Worm (Caenorhabditis elegans) whole organism, late embryonic: ENCODE results near the gene deb-1.

ENCODE experiments used
- C08G9.2 ChIP-seq: sonication (generic microtip); optimal IDR thresholded peaks from 2 replicates; lab custom pipeline; 2016; ENCODE audit warnings: mild to moderate bottlenecking, missing genetic modification characterization, moderate library complexity, missing compliant biosample characterization
- C38D4.7 ChIP-seq: fragments of 200-800 bp; sonication (Bioruptor generic); optimal IDR thresholded peaks from 2 replicates; lab custom pipeline; 2018; ENCODE audit warnings: mild to moderate bottlenecking, missing genetic modification characterization, moderate library complexity, missing compliant biosample characterization
- T23F11.4 ChIP-seq: fragments of 200-800 bp; sonication (Bioruptor generic); optimal IDR thresholded peaks from 2 replicates; lab custom pipeline; 2018; ENCODE audit warnings: mild to moderate bottlenecking, missing genetic modification characterization, missing compliant biosample characterization
- ama-1 ChIP-seq: fragments of 150-350 bp; optimal IDR thresholded peaks from 2 replicates; lab custom pipeline; 2014
- ceh-14 ChIP-seq: sonication (generic microtip); optimal IDR thresholded peaks from 2 replicates; lab custom pipeline; 2016; ENCODE audit warnings: missing genotype, missing genetic modification characterization, missing compliant biosample characterization
- ceh-18 ChIP-seq: sonication (generic microtip); optimal IDR thresholded peaks from 2 replicates; lab custom pipeline; 2016; ENCODE audit warnings: missing genetic modification characterization, missing compliant biosample characterization
- ceh-19 ChIP-seq: fragments of 200-800 bp; sonication (Bioruptor generic); optimal IDR thresholded peaks from 2 replicates; lab custom pipeline; 2018; ENCODE audit warnings: mild to moderate bottlenecking, missing genetic modification characterization, missing compliant biosample characterization
- ceh-24 ChIP-seq: sonication (generic microtip); optimal IDR thresholded peaks from 2 replicates; lab custom pipeline; 2016; ENCODE audit warnings: mild to moderate bottlenecking, missing genetic modification characterization, missing compliant biosample characterization
- ceh-31 ChIP-seq: sonication (generic microtip); optimal IDR thresholded peaks from 2 replicates; lab custom pipeline; 2016; ENCODE audit warnings: missing genetic modification characterization, missing compliant biosample characterization
- ceh-6 ChIP-seq: fragments of 200-800 bp; sonication (Bioruptor generic); optimal IDR thresholded peaks from 2 replicates; lab custom pipeline; 2018; ENCODE audit warnings: mild to moderate bottlenecking, missing genetic modification characterization, missing compliant biosample characterization
- ceh-9 ChIP-seq: sonication (generic microtip); optimal IDR thresholded peaks from 2 replicates; lab custom pipeline; 2016; ENCODE audit warnings: mild to moderate bottlenecking, missing genetic modification characterization, inconsistent platforms, missing compliant biosample characterization
- dmd-4 ChIP-seq: sonication (generic microtip); optimal IDR thresholded peaks from 2 replicates; lab custom pipeline; 2016; ENCODE audit warnings: borderline replicate concordance, missing genetic modification characterization, missing compliant biosample characterization
- elt-2 ChIP-seq: sonication (generic microtip); optimal IDR thresholded peaks from 2 replicates; lab custom pipeline; 2016; ENCODE audit warnings: missing genetic modification reagents, missing genetic modification characterization, missing compliant biosample characterization
- elt-4 ChIP-seq: sonication (generic microtip); optimal IDR thresholded peaks from 2 replicates; lab custom pipeline; 2016; ENCODE audit warnings: missing genetic modification characterization, missing compliant biosample characterization
- ets-4 ChIP-seq: sonication (generic microtip); optimal IDR thresholded peaks from 2 replicates; lab custom pipeline; 2016; ENCODE audit warnings: missing genetic modification characterization, missing compliant biosample characterization
- fkh-10 ChIP-seq: fragments of 150-350 bp; optimal IDR thresholded peaks from 2 replicates; lab custom pipeline; 2014; ENCODE audit warnings: missing biosample characterization, missing genetic modification reagents, missing genetic modification characterization
- gmeb-2 ChIP-seq: sonication (generic microtip); optimal IDR thresholded peaks from 2 replicates; lab custom pipeline; 2016; ENCODE audit warnings: missing genetic modification characterization, inconsistent platforms, missing compliant biosample characterization
- hlh-6 ChIP-seq: sonication (generic microtip); optimal IDR thresholded peaks from 2 replicates; lab custom pipeline; 2016; ENCODE audit warnings: missing genotype, missing genetic modification characterization, missing compliant biosample characterization
- hlh-8 ChIP-seq: sonication (generic microtip); optimal IDR thresholded peaks from 2 replicates; lab custom pipeline; 2016; ENCODE audit warnings: missing genotype, missing genetic modification characterization, missing compliant biosample characterization
- lim-6 ChIP-seq: sonication (generic microtip); optimal IDR thresholded peaks from 2 replicates; lab custom pipeline; 2016; ENCODE audit warnings: missing genetic modification characterization, missing compliant biosample characterization
- madf-2 ChIP-seq: sonication (generic microtip); optimal IDR thresholded peaks from 2 replicates; lab custom pipeline; 2017; ENCODE audit warnings: missing genetic modification characterization, missing compliant biosample characterization
- nfya-1 ChIP-seq: sonication (generic microtip); optimal IDR thresholded peaks from 2 replicates; lab custom pipeline; 2017; ENCODE audit warnings: missing genetic modification characterization, mild to moderate bottlenecking, missing compliant biosample characterization, antibody characterized with exemption, moderate library complexity
- nhr-11 ChIP-seq: fragments of 150-350 bp; optimal IDR thresholded peaks from 2 replicates; lab custom pipeline; 2014; ENCODE audit warnings: missing biosample characterization, missing genetic modification characterization
- nhr-232 ChIP-seq: sonication (generic microtip); optimal IDR thresholded peaks from 2 replicates; lab custom pipeline; 2016; ENCODE audit warnings: missing genetic modification characterization, missing compliant biosample characterization
- pha-2 ChIP-seq: sonication (generic microtip); optimal IDR thresholded peaks from 2 replicates; lab custom pipeline; 2017; ENCODE audit warnings: mild to moderate bottlenecking, missing genetic modification characterization, missing compliant biosample characterization
- pha-4 ChIP-seq: fragments of 150-350 bp; optimal IDR thresholded peaks from 2 replicates; lab custom pipeline; 2018; ENCODE audit warnings: missing biosample characterization, missing genetic modification reagents, missing genetic modification characterization
- pqm-1 ChIP-seq: sonication (generic microtip); optimal IDR thresholded peaks from 2 replicates; lab custom pipeline; 2016; ENCODE audit warnings: missing genetic modification characterization, missing compliant biosample characterization
- ref-2 ChIP-seq: sonication (generic microtip); optimal IDR thresholded peaks from 2 replicates; lab custom pipeline; 2016; ENCODE audit warnings: missing genetic modification characterization, missing compliant biosample characterization
- rnt-1 ChIP-seq: sonication (generic microtip); optimal IDR thresholded peaks from 2 replicates; lab custom pipeline; 2016; ENCODE audit warnings: missing genetic modification characterization, missing compliant biosample characterization
- sdc-2 ChIP-seq: sonication (generic microtip); optimal IDR thresholded peaks from 2 replicates; lab custom pipeline; 2016; ENCODE audit warnings: missing genotype, missing genetic modification characterization, missing compliant biosample characterization
- sox-4 ChIP-seq: sonication (generic microtip); optimal IDR thresholded peaks from 2 replicates; lab custom pipeline; 2017; ENCODE audit warnings: mild to moderate bottlenecking, missing genetic modification characterization, inconsistent platforms, missing compliant biosample characterization
- tbx-7 ChIP-seq: sonication (generic microtip); optimal IDR thresholded peaks from 2 replicates; lab custom pipeline; 2016; ENCODE audit warnings: missing genotype, missing genetic modification characterization, missing compliant biosample characterization
- ttx-3 ChIP-seq: sonication (generic microtip); optimal IDR thresholded peaks from 2 replicates; lab custom pipeline; 2016; ENCODE audit warnings: missing genetic modification reagents, missing genetic modification characterization, missing compliant biosample characterization
- unc-3 ChIP-seq, 2 experiments: fragments of 200-800 bp in 1 of 2; sonication (Bioruptor generic) in 1 of 2; sonication (generic microtip) in 1 of 2; conservative IDR thresholded peaks in 1 of 2; optimal IDR thresholded peaks in 1 of 2; 2 replicates each; pipeline versions ENCODE4 v1.3.6 to Lab custom; 2016 to 2022; ENCODE audit warnings: missing compliant biosample characterization in 2 of 2, missing genetic modification characterization in 2 of 2, missing genetic modification reagents in 1 of 2
- unc-42 ChIP-seq: sonication (generic microtip); optimal IDR thresholded peaks from 2 replicates; lab custom pipeline; 2016; ENCODE audit warnings: missing genotype, missing genetic modification characterization, missing compliant biosample characterization
- unc-55 ChIP-seq: sonication (generic microtip); optimal IDR thresholded peaks from 2 replicates; lab custom pipeline; 2017; ENCODE audit warnings: missing biosample characterization, missing genetic modification reagents, missing genetic modification characterization
- unc-86 ChIP-seq: sonication (generic microtip); optimal IDR thresholded peaks from 2 replicates; lab custom pipeline; 2016; ENCODE audit warnings: missing genetic modification characterization, missing compliant biosample characterization
- ztf-16 ChIP-seq: sonication (generic microtip); optimal IDR thresholded peaks from 2 replicates; lab custom pipeline; 2017; ENCODE audit warnings: missing genetic modification characterization, missing compliant biosample characterization

The deb-1 gene

ce11 chrIV:7098509-7099065, 4.5 kb upstream of the deb-1 start, which contains the start of gene ZC477.4 (continued):
- TF ChIP-seq madf-2 (no peak), ceh-19 (GFP tag; lab: Kevin White, UChicago) (no peak), ama-1 (lab: Kevin White, UChicago) (peak; percentile 9), ceh-31 (tag; lab: Kevin White, UChicago) (peak; percentile 7), ceh-6 (GFP tag; lab: Kevin White, UChicago) (no peak), sox-4 (no peak), unc-3 (GFP tag; conservative IDR thresholded peaks at IDR 0.05; lab: Robert Waterston, UW) (no peak; the same call in 1 of the 2 replicates), unc-3 (tag; optimal IDR thresholded peaks at IDR 0.05; lab: Kevin White, UChicago) (no peak), pha-4 (tag; lab: Kevin White, UChicago) (no peak), ceh-14 (tag; lab: Kevin White, UChicago) (peak; percentile 7), nfya-1 (peak; percentile 56), hlh-8 (tag; lab: Kevin White, UChicago) (peak; percentile 19), gmeb-2 (tag; lab: Kevin White, UChicago) (no peak), nhr-11 (no peak), unc-55 (GFP tag; lab: Kevin White, UChicago) (peak; percentile 72)

- TF ChIP-seq nfya-1 (no peak), ceh-24 (tag; lab: Kevin White, UChicago) (no peak), pqm-1 (tag; lab: Kevin White, UChicago) (no peak), ceh-6 (GFP tag; lab: Kevin White, UChicago) (no peak), unc-42 (tag; lab: Kevin White, UChicago) (no peak), lim-6 (tag; lab: Kevin White, UChicago) (no peak), pha-2 (tag; lab: Kevin White, UChicago) (no peak), ets-4 (tag; lab: Kevin White, UChicago) (no peak), ceh-9 (no peak), nhr-232 (tag; lab: Kevin White, UChicago) (no peak), fkh-10 (GFP tag; lab: Kevin White, UChicago) (no peak), nhr-11 (no peak), unc-86 (tag; lab: Kevin White, UChicago) (no peak), ttx-3 (tag; lab: Kevin White, UChicago) (no peak), ref-2 (tag; lab: Kevin White, UChicago) (no peak), ceh-19 (GFP tag; lab: Kevin White, UChicago) (no peak), ceh-31 (tag; lab: Kevin White, UChicago) (no peak), hlh-6 (no peak), ztf-16 (tag; lab: Kevin White, UChicago) (no peak)
- TF ChIP-seq, all 69 proteins: peak for 0
Measured at ce11 chrIV:7097450-7097849, 3.4 kb upstream of the deb-1 start.

DNA sequence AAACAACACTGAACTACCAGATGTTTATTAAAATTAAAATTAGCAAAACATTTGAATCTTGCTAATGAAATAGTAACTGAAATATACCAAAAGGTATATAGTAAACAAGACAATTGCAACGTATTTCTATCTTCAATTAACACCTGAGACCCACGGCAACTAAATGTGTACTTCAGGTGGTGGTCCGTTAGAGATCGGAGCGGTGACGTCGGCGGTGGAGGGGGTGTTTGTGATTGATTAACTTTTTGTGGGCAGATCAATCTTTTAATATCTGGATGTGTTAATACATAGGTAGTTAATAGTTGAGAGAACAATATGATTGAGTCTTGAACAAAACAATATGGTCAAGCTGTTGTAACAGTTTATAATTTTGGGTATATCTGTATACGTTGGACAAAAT, 2.0 kb upstream of the deb-1 start:
- TF ChIP-seq pqm-1 (tag; lab: Kevin White, UChicago) (no peak), fkh-10 (GFP tag; lab: Kevin White, UChicago) (no peak), ceh-24 (tag; lab: Kevin White, UChicago) (no peak), ama-1 (lab: Kevin White, UChicago) (no peak), T23F11.4 (no peak), elt-2 (no peak), elt-4 (tag; lab: Kevin White, UChicago) (no peak), sdc-2 (tag; lab: Kevin White, UChicago) (no peak), ets-4 (tag; lab: Kevin White, UChicago) (no peak), C08G9.2 (tag; lab: Kevin White, UChicago) (no peak)

DNA sequence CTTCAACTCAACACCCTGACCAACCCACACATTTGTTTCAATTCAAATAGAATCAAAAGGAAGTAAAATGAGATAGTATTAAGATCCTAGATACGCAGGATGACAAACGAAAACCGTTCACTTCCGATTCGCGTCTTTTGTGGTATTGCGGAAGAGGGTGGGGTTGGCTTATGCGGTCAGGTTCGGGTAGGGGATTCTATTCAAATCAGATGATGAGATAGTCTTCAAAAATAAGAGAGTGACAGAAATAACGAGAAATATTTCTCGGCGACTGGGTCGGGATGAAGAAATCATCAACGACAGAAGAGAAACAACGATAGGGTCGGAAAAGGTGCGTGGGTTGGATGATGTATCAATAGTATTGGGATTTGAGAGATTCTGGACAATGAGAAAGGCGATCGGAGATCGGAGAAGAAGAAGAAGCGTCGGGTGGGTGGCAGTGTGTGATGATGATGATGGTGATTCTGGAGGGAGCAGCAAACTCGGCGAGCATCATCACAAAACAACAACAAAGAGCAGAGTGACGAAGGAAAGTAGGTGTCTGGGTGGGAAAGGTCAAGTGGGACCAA, 1.4 kb upstream of the deb-1 start:
- TF ChIP-seq ets-4 (tag; lab: Kevin White, UChicago): no peak
- peak; percentile 5 for TF ChIP-seq C08G9.2 (tag; lab: Kevin White, UChicago)
- peak; percentile 31 for TF ChIP-seq nfya-1
- peak; percentile 41 for TF ChIP-seq unc-55 (GFP tag; lab: Kevin White, UChicago)
- TF ChIP-seq rnt-1 (tag; lab: Kevin White, UChicago): peak; percentile 75
- no peak for TF ChIP-seq nhr-11
- TF ChIP-seq C38D4.7 (GFP tag; lab: Kevin White, UChicago): no peak
- TF ChIP-seq dmd-4 (tag; lab: Kevin White, UChicago): no peak
- peak; percentile 67 for TF ChIP-seq ceh-18 (tag; lab: Kevin White, UChicago)
- peak; percentile 34 for TF ChIP-seq ref-2 (tag; lab: Kevin White, UChicago)
- TF ChIP-seq tbx-7 (tag; lab: Kevin White, UChicago): no peak
- TF ChIP-seq ttx-3 (tag; lab: Kevin White, UChicago): no peak
- TF ChIP-seq ceh-14 (tag; lab: Kevin White, UChicago): no peak
